Fruit fly (Drosophila melanogaster): Measurements from ENCODE around the gene CG9154.
A peak's percentile ranks its signal among the peaks of the same experiment; 100 is the strongest.

CG9154 gene

DNA sequence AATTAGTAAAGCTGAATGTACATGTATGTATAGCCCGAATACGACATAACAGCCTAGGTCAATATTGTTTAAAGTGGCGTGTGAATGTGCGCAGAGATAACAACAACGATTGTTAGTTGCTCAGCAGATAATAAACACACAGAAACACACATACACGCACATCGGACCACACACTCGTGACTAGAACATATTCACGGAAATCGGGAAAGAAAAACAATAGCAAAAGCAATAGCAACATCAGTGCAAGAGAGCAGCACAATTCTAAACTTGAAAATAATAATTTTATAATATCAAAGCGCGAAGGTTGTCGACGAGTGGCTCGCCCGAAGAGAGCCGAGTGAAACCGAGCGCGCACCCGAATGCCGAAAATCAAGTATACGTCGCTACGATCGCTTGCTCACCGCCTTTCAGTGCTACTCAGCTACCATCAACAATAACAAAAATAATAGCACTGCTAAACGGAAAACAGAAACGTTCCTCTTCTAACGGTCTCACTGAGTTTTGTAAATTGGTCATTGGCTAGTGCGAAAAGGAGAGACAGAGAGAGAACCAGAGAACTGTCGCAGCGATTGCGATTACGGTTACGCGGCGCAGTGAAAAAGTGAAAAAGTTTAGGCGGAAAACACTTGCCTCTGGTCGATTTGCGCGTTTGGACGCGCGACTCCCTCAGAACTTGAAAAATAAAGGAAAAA lies 12.6 kb upstream of the CG9154 start (continued):
- TF ChIP-seq rgr (GFP tag; optimal IDR thresholded peaks at IDR 0.05) (peak; percentile 27), Rel (GFP tag; optimal IDR thresholded peaks at IDR 0.05) (no peak), Rel (tag; optimal IDR thresholded peaks at IDR 0.05) (peak; percentile 52)

DNA sequence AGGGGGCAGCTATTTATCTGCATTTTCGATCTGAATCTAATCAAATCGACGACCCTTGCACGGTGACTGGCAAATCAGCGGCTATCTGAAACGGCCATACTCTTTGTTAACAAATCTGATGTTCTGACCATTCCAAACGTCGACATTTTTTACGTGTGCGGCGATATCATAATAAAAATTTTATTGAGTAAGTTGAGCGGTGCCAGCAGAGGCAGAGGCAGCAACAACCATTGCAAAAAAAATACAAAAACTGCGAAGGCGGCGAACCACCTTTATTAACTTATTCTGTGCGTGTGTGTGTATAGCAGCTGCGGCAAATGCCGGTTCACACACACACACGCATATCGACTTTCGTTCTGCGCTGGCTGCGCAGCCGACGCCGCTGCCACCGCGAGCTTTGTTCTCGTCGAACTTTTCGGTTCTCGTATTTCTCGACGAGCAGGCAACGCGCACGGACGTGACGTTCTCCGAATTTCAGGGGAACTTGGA lies 11.7 kb upstream of the CG9154 start, which contains the start of gene Kr-h1:
Kr-h1 (plus strand) TSS at position 447 of the 489 bp plus-strand sequence.
- TF ChIP-seq psq (GFP tag; optimal IDR thresholded peaks at IDR 0.05) (no peak), GATAd (GFP tag; optimal IDR thresholded peaks at IDR 0.05) (no peak), tai (GFP tag; optimal IDR thresholded peaks at IDR 0.05) (peak; percentile 8), dmrt93B (GFP tag; optimal IDR thresholded peaks at IDR 0.05) (no peak), h (GFP tag; optimal IDR thresholded peaks at IDR 0.05) (peak; percentile 58), Jra (GFP tag; optimal IDR thresholded peaks at IDR 0.05) (no peak), Mio (GFP tag; optimal IDR thresholded peaks at IDR 0.05) (no peak), CG32264 (GFP tag; optimal IDR thresholded peaks at IDR 0.05) (no peak), Hr78 (GFP tag; optimal IDR thresholded peaks at IDR 0.05) (no peak), Abd-B (GFP tag; optimal IDR thresholded peaks at IDR 0.05) (no peak), br (GFP tag; optimal IDR thresholded peaks at IDR 0.05) (peak; percentile 26), sv (GFP tag; optimal IDR thresholded peaks at IDR 0.05) (no peak), pan (optimal IDR thresholded peaks at IDR 0.05) (no peak), N (GFP tag; optimal IDR thresholded peaks at IDR 0.05) (no peak), ey (GFP tag; optimal IDR thresholded peaks at IDR 0.05) (no peak), rgr (GFP tag; optimal IDR thresholded peaks at IDR 0.05) (no peak), dsf (GFP tag; optimal IDR thresholded peaks at IDR 0.05; ENCODE audit: borderline replicate concordance) (no peak), brk (GFP tag; optimal IDR thresholded peaks at IDR 0.05) (peak; percentile 60), woc (GFP tag; optimal IDR thresholded peaks at IDR 0.05) (no peak), lola (GFP tag; optimal IDR thresholded peaks at IDR 0.05) (no peak), jim (GFP tag; optimal IDR thresholded peaks at IDR 0.05) (peak; percentile 81), Rel (GFP tag; optimal IDR thresholded peaks at IDR 0.05) (peak; percentile 38), Rel (tag; optimal IDR thresholded peaks at IDR 0.05) (peak; percentile 58), Sp1 (GFP tag; optimal IDR thresholded peaks at IDR 0.05) (no peak), OdsH (GFP tag; optimal IDR thresholded peaks at IDR 0.05) (no peak), Dif (GFP tag; optimal IDR thresholded peaks at IDR 0.05; ENCODE audit: partially characterized antibody) (no peak), Vsx2 (GFP tag; optimal IDR thresholded peaks at IDR 0.05; ENCODE audit: partially characterized antibody) (no peak), Hr83 (GFP tag; optimal IDR thresholded peaks at IDR 0.05; ENCODE audit: poor library complexity, severe bottlenecking) (peak; percentile 76), Myc (optimal IDR thresholded peaks at IDR 0.05) (no peak), fru (GFP tag; optimal IDR thresholded peaks at IDR 0.05) (peak; percentile 69), usp (GFP tag; optimal IDR thresholded peaks at IDR 0.05) (no peak), CG9705 (GFP tag; optimal IDR thresholded peaks at IDR 0.05) (no peak), Hnf4 (GFP tag; optimal IDR thresholded peaks at IDR 0.05) (no peak), CrebA (GFP tag; optimal IDR thresholded peaks at IDR 0.05; ENCODE audit: borderline replicate concordance) (peak; percentile 86), dl (GFP tag; optimal IDR thresholded peaks at IDR 0.05; ENCODE audit: insufficient read depth in 1 of 2, partially characterized antibody in 2 of 2) (peak in 1 of 2 experiments; percentile 40), foxo (GFP tag; optimal IDR thresholded peaks at IDR 0.05) (no peak), HLH106 (tag; optimal IDR thresholded peaks at IDR 0.05) (peak; percentile 8), sage (GFP tag; optimal IDR thresholded peaks at IDR 0.05) (no peak), Dfd (GFP tag; optimal IDR thresholded peaks at IDR 0.05) (no peak)

Measured in whole organism, wandering third instar larva.